Worm (Caenorhabditis elegans) whole organism, early embryonic: ENCODE results near the gene pdl-1.
A peak's percentile ranks its signal among the peaks of the same experiment; 100 is the strongest.

Experiments
- B0310.2 ChIP-seq: sonication (generic microtip); optimal IDR thresholded peaks from 2 replicates; lab custom pipeline; 2016; ENCODE audit warnings: mild to moderate bottlenecking, missing genetic modification characterization, missing compliant biosample characterization
- F13C5.2 ChIP-seq: sonication (generic microtip); optimal IDR thresholded peaks from 2 replicates; lab custom pipeline; 2017; ENCODE audit warnings: mild to moderate bottlenecking, missing genetic modification characterization, inconsistent platforms, missing compliant biosample characterization
- ama-1 ChIP-seq: fragments of 150-350 bp; optimal IDR thresholded peaks from 2 replicates; lab custom pipeline; 2014
- hmg-4 ChIP-seq: fragments of 200-800 bp; sonication (Bioruptor generic); optimal IDR thresholded peaks from 2 replicates; lab custom pipeline; 2018; ENCODE audit warnings: mild to moderate bottlenecking, missing genetic modification characterization, missing compliant biosample characterization
- hnd-1 ChIP-seq: sonication (generic microtip); optimal IDR thresholded peaks from 2 replicates; lab custom pipeline; 2016; ENCODE audit warnings: missing genetic modification characterization, missing compliant biosample characterization
- scrt-1 ChIP-seq: fragments of 200-800 bp; sonication (Bioruptor generic); IDR thresholded peaks from 2 replicates; pipeline ENCODE4 v1.3.6; 2022; ENCODE audit warnings: missing genetic modification characterization, missing compliant biosample characterization
- tbx-11 ChIP-seq: fragments of 200-800 bp; sonication (Bioruptor generic); IDR thresholded peaks from 2 replicates; pipeline ENCODE4 v1.3.6; 2022; ENCODE audit warnings: missing genetic modification characterization, missing compliant biosample characterization
- tbx-37 ChIP-seq: fragments of 200-800 bp; sonication (Bioruptor generic); conservative IDR thresholded peaks from 2 replicates; pipeline ENCODE4 v1.3.6; 2022; ENCODE audit warnings: missing genetic modification reagents, missing genetic modification characterization, missing compliant biosample characterization

DNA sequence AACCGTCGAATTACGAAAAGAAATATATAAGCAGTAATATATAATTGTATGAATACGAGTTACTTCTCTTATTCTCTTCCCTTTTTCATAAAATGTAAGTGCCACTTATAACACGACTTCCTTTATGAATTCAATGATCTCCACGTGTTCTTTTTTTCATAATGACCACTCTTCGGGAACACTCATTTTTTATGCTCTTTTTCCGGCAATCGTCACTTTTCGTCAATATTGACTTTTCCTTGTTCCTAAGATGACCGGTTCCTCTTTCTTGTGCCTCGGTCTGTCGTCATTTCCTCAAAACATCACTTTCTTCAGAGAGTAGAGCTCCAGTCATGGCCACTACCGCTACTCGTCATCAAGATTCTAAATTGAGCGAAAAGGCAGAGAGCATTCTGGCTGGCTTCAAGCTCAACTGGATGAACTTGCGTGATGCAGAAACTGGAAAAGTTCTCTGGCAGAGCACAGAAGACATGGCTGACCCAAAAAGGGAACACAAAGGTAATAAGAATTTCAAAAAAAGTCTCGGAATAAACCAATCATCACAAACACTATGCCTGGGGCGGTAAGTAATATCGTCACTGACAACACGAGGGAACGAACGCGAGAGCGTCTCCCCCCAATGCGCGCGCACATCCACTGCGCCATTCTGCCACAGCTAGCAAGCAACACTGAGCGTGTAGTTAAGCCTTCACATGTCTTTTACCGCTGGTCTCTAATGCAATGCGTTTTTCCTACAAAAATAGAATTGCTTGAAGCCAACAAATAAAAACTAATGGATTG is at the start of gene pdl-1:
- peak; percentile 96 for TF ChIP-seq F13C5.2
- peak; percentile 90 for TF ChIP-seq hnd-1 (tag; lab: Kevin White, UChicago)
- TF ChIP-seq ama-1 = no peak
- peak; percentile 97 for TF ChIP-seq scrt-1 (GFP tag; lab: Robert Waterston, UW)
- peak; percentile 89 for TF ChIP-seq B0310.2
- TF ChIP-seq tbx-11 = peak; percentile 94
- TF ChIP-seq hmg-4 (GFP tag; lab: Kevin White, UChicago) = peak; percentile 97
- TF ChIP-seq tbx-37 (GFP tag; lab: Robert Waterston, UW) = peak; percentile 92
